Worm (Caenorhabditis elegans) whole organism, L1 larva: ENCODE measurements around the gene W04H10.1.
"Not testable (repeated sequence)": the region's sequence is repeated elsewhere in the genome, so short reads cannot be mapped to it uniquely, and the experiment has no call there.

Experiments
- Y116A8C.19 ChIP-seq: sonication (generic microtip); optimal IDR thresholded peaks from 2 replicates; lab custom pipeline; 2016; ENCODE audit warnings: missing compliant biosample characterization, missing genetic modification characterization, borderline replicate concordance
- fkh-4 ChIP-seq: sonication (generic microtip); optimal IDR thresholded peaks from 2 replicates; lab custom pipeline; 2016; ENCODE audit warnings: missing compliant biosample characterization, missing genetic modification characterization, borderline replicate concordance
- fos-1 ChIP-seq: fragments of 150-350 bp; optimal IDR thresholded peaks from 2 replicates; lab custom pipeline; 2014; ENCODE audit warnings: missing biosample characterization, missing genetic modification characterization
- hlh-17 ChIP-seq: fragments of 200-800 bp; sonication (Bioruptor generic); optimal IDR thresholded peaks from 2 replicates; lab custom pipeline; 2018; ENCODE audit warnings: missing genetic modification characterization, mild to moderate bottlenecking, missing compliant biosample characterization, moderate library complexity, borderline replicate concordance
- lin-13 ChIP-seq: fragments of 150-350 bp; optimal IDR thresholded peaks from 2 replicates; lab custom pipeline; 2014; ENCODE audit warnings: missing biosample characterization, missing genetic modification reagents, missing genetic modification characterization
- nhr-12 ChIP-seq: sonication (generic microtip); optimal IDR thresholded peaks from 2 replicates; lab custom pipeline; 2017; ENCODE audit warnings: missing biosample characterization, missing genetic modification characterization
- unc-62 ChIP-seq: fragments of 150-350 bp; optimal IDR thresholded peaks from 2 replicates; lab custom pipeline; 2014; ENCODE audit warnings: missing biosample characterization, missing genetic modification reagents, missing genetic modification characterization
- unc-86 ChIP-seq: sonication (generic microtip); optimal IDR thresholded peaks from 2 replicates; lab custom pipeline; 2016; ENCODE audit warnings: missing genetic modification characterization, missing compliant biosample characterization
- vab-15 ChIP-seq: sonication (generic microtip); optimal IDR thresholded peaks from 2 replicates; lab custom pipeline; 2017; ENCODE audit warnings: missing genotype, mild to moderate bottlenecking, missing genetic modification characterization, missing compliant biosample characterization

DNA sequence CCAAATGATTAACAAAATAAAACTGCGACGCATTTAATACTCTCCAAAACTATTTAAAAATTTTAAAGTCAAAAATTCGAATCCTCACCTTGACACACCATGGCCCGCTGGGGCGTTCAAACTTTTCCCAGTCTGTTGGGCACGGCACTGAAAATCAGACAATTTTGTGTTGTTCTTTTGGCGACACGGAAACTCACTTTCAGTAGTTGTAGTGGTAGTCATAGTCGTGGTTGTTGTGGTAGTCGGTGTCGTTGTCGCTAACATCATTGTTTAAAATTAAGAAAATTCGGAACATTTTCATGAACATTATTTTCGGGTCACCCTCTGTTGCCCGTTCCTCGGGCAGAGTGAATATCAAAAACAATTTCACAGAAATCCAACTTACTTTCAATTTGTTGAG lies 3.5 kb downstream of the W04H10.1 start, which contains the start of gene clec-118:
- TF ChIP-seq lin-13 (GFP tag; lab: Kevin White, UChicago); fkh-4 (tag; lab: Kevin White, UChicago); nhr-12 (tag; lab: Kevin White, UChicago); vab-15 (tag; lab: Kevin White, UChicago); fos-1 (tag; lab: Kevin White, UChicago); unc-86 (tag; lab: Kevin White, UChicago); unc-62; Y116A8C.19; hlh-17 (GFP tag; lab: Kevin White, UChicago): not testable (repeated sequence)
